Worm (Caenorhabditis elegans) whole organism, L4/young adult: ENCODE measurements around the gene F14F9.8.

Experiments used
- W03F9.2 ChIP-seq: fragments of 150-350 bp; optimal IDR thresholded peaks from 2 replicates; lab custom pipeline; 2014; ENCODE audit warnings: missing biosample characterization, missing genetic modification characterization
- dao-5 ChIP-seq: sonication (generic microtip); optimal IDR thresholded peaks from 2 replicates; lab custom pipeline; 2016; ENCODE audit warnings: missing genotype, missing genetic modification characterization, moderate library complexity, missing compliant biosample characterization
- him-1 ChIP-seq: sonication (generic microtip); optimal IDR thresholded peaks from 2 replicates; lab custom pipeline; 2016; ENCODE audit warnings: missing genotype, missing genetic modification reagents, missing genetic modification characterization, missing compliant biosample characterization

Gene F14F9.8

DNA sequence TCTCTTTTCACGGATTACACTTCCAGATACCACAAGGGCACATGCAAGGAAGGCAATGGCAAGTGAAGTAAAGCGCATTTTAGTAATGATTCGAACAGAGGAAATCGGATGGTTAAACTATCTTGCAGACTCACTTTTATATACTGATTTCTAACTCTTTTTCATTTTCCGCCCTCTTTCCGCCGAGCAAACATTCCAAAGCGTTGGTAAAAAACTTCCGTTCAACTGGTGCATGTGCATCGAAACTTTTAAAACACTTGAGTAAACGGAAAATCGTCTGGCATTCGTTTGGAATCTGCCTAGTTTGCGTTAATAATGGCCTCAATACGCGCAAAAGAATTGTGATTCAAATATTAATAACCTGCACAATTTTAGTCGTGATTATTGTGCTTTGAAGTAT lies 34.6 kb downstream of the F14F9.8 start, which contains the start of gene abu-7:
Gene abu-7 (minus strand): TSS at position 101 of the 400 bp plus-strand sequence.
- TF ChIP-seq him-1 (tag; lab: Kevin White, UChicago) = no peak
- TF ChIP-seq W03F9.2 (tag; lab: Kevin White, UChicago) = no peak
- no peak for TF ChIP-seq dao-5 (tag; lab: Kevin White, UChicago)

DNA sequence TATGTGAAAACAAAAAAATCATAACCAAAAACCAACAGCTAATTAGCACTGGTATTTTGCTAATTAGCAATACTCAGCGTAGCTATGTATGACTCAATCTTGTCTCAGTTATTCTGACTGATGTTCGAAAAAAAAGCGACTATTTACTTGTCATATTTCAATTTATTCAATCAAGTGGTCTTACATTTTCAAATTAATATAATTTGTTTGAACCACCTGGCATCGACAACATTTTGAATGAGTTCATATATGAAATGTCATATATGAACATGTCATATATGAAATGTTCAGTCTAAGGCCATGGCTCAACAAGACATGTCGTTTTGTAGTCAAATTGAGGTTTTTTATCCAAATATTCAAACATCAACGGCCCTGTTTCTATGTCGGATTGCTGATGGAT lies 35.3 kb downstream of the F14F9.8 start, which contains the start of gene srw-140:
Gene srw-140 (plus strand): TSS at position 301 of the 400 bp plus-strand sequence.
- TF ChIP-seq W03F9.2 (tag; lab: Kevin White, UChicago) = no peak

DNA sequence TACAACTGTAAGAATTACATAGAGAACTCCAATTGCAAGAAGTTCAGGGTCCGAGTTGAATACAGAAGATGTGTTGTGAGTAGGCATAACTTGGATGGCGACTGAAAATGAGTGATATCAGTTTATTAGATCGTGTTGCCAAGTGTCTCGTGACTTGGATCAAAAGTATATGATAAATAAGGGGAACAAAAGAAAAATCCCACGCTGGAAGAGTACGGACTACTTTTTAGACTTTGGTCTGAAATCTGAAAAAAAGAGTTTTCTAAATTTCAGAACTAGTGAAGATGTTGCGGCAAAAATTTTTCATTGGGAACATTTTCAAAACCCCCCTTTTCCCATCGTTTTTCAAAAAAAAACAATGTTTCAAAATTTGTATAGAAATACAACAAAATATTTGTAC lies 39.5 kb downstream of the F14F9.8 start, which contains the start of gene srt-64:
Gene srt-64 (minus strand): TSS at position 101 of the 400 bp plus-strand sequence.
- TF ChIP-seq him-1 (tag; lab: Kevin White, UChicago) (no peak), dao-5 (tag; lab: Kevin White, UChicago) (no peak), W03F9.2 (tag; lab: Kevin White, UChicago) (no peak)

DNA sequence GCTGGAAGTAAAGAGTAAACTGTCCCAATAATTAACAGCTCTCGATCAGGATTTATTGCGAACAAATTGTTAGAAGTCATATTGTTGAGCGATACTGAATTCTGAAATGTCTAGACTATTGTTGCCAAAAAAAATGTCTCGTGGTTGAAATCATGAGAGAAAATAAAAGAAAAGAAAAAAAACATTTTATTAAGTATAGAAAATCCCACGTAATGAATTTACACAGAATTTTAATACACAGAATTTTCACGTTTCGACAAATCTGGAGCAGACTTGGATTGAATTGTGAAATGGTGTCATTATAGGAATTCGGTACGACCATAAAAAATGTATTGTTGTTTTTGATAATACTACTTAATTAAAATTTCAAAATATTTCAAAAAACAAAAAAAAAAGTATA lies 42.7 kb downstream of the F14F9.8 start, which contains the start of gene srt-65:
Gene srt-65 (minus strand): TSS at position 101 of the 400 bp plus-strand sequence.
- no peak for TF ChIP-seq W03F9.2 (tag; lab: Kevin White, UChicago)
- TF ChIP-seq dao-5 (tag; lab: Kevin White, UChicago) = no peak
- TF ChIP-seq him-1 (tag; lab: Kevin White, UChicago) = no peak

DNA sequence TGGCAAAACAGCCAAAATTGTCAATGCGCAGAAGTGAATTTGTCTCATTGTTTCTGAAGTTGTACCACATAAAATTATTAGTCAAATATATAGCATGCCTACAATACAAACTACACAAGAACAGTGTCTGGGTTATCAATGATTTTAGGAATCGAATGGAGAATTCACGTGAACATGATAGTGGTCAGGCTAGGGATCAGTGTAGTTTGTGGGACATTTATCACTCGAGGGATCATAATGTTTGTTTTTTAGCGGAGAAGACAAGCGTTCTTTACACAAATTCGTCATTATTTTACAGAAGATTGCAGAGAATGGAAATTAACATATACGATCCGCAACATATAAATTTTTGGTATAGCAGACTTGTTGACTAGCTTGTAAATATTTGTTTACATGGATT lies 47.1 kb downstream of the F14F9.8 start, which contains the start of gene ugt-51:
Gene ugt-51 (minus strand): TSS at position 101 of the 400 bp plus-strand sequence.
- TF ChIP-seq him-1 (tag; lab: Kevin White, UChicago) = no peak
- no peak for TF ChIP-seq dao-5 (tag; lab: Kevin White, UChicago)
- TF ChIP-seq W03F9.2 (tag; lab: Kevin White, UChicago) = no peak

DNA sequence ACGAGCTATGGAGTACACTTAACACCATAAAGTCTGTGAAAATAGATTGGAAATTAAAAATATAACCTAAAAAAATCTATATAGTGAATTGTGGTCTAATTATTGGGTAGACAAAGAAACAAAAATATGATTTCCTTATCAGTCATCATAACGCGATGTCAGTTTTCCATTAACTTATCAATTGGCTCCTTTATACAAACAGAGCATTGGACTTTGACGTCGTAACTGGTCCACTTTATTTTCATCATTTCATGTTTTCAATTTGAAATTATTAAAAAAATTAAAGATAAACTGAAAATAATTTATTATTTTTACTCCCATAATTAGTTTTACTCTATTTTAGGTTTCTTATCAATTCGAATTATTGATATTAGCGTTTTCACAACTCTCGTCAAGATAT lies 47.9 kb downstream of the F14F9.8 start:
- TF ChIP-seq dao-5 (tag; lab: Kevin White, UChicago) (no peak), W03F9.2 (tag; lab: Kevin White, UChicago) (no peak), him-1 (tag; lab: Kevin White, UChicago) (no peak)
